Fruit fly (Drosophila melanogaster) whole organism: ENCODE measurements around the gene Non3.

Source experiments
- CG8478 ChIP-seq: fragments of >200 bp; optimal IDR thresholded peaks from 2 replicates; lab custom pipeline; 2018; ENCODE audit warnings: inconsistent platforms
- Dll ChIP-seq: fragments of >200 bp; optimal IDR thresholded peaks from 2 replicates; lab custom pipeline; 2017
- EcR ChIP-seq, 2 experiments: fragments of >200 bp; optimal IDR thresholded peaks; 2 replicates each; lab custom pipeline; 2017; ENCODE audit warnings: missing biosample characterization in 2 of 2, missing genetic modification characterization in 2 of 2, missing genetic modification reagents in 2 of 2
- pan ChIP-seq: fragments of >200 bp; optimal IDR thresholded peaks from 2 replicates; lab custom pipeline; 2017
- psq ChIP-seq: fragments of >200 bp; optimal IDR thresholded peaks from 2 replicates; lab custom pipeline; 2017
- usp ChIP-seq: fragments of >200 bp; optimal IDR thresholded peaks from 2 replicates; lab custom pipeline; 2017; ENCODE audit warnings: missing biosample characterization, missing genetic modification characterization, mixed read lengths

Gene Non3

dm6 chr3R:18223434-18223833 lies at the start of gene Non3, which contains the start of gene mTerf5:
Gene Non3 (plus strand): TSS chr3R:18223722.
Gene mTerf5 (minus strand): TSS chr3R:18223682.
- no peak for TF ChIP-seq EcR (GFP tag; optimal IDR thresholded peaks at IDR 0.05; lab: Kevin White, UChicago)
- TF ChIP-seq usp (GFP tag; lab: Kevin White, UChicago) = no peak
- no peak for TF ChIP-seq Dll (lab: Kevin White, UChicago)
- no peak for TF ChIP-seq psq (lab: Kevin White, UChicago)
- no peak for TF ChIP-seq CG8478 (lab: Kevin White, UChicago)
- no peak for TF ChIP-seq pan (lab: Kevin White, UChicago)

DNA sequence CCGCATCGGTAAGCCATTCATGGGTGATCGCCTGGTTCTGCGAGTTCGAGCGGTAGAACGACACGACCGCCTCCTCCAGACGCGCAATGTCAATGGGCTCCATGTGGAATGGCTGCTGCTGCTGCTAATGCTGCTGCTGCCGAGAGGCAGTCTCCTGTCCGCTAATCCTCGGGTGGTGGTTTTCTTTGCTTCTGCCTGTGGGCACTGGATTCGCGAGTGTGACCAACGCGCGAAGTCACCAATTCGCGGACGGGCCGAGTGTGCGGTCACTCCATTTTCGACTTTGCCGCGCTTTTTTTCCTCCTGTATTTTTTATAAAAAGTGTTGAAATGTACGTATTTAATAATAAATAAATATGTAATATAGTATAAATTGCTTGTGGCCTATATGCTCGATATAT lies 40.3 kb upstream of the Non3 start, which contains the start of gene cdm:
Gene cdm (minus strand): TSS at position 236 of the 400 bp plus-strand sequence.
- TF ChIP-seq psq (lab: Kevin White, UChicago) = no peak
- TF ChIP-seq usp (GFP tag; lab: Kevin White, UChicago) = no peak
- TF ChIP-seq CG8478 (lab: Kevin White, UChicago) = no peak
- TF ChIP-seq pan (lab: Kevin White, UChicago) = no peak
- no peak for TF ChIP-seq Dll (lab: Kevin White, UChicago)
- no peak for TF ChIP-seq EcR (GFP tag; optimal IDR thresholded peaks at IDR 0.05; lab: Kevin White, UChicago)

DNA sequence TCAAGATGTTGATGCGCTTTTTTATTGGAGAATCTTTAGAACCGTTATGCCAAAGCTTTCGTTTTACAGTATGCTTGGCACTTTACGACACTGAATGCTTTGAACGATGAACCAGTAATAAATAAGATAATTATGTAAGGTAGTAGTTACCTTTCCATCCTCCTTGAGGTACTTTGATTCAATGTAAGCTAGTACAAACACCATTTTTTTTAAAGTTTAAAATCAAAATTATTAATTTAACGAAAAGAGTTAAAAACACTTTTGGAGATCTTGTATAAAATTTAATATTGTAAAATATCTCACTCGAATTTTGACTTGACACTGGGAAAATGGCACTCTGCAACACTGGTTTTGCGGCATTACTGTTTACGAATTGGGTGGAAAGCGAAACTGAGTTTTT lies 38.1 kb upstream of the Non3 start, which contains the start of the genes Arp5 and CG7208:
Gene Arp5 (plus strand): TSS at position 114 of the 400 bp plus-strand sequence.
Gene CG7208 (minus strand): TSS at position 331 of the 400 bp plus-strand sequence.
- TF ChIP-seq EcR (GFP tag; optimal IDR thresholded peaks at IDR 0.05; lab: Kevin White, UChicago) = no peak
- no peak for TF ChIP-seq usp (GFP tag; lab: Kevin White, UChicago)
- TF ChIP-seq pan (lab: Kevin White, UChicago) = no peak
- TF ChIP-seq psq (lab: Kevin White, UChicago) = no peak
- TF ChIP-seq Dll (lab: Kevin White, UChicago) = no peak
- TF ChIP-seq CG8478 (lab: Kevin White, UChicago) = no peak

DNA sequence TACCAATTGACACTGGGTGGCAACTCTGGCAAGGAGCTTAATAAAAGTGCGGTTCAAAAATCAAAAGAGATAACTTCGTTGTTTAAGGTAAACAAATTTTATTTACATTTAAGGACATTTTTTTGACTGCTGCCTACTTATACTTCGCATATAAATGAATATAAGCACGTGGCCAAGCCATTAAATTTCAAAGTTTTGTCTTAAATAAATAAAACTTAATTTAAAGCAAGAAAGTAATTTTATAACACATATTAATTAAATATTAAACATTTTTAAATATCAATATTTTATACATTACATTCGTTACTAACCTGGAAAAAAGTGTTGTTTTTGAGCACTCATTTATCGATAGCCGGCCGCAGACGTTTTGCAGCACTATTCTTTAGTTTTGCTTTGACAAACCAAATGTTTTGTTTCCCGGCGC lies 34.8 kb upstream of the Non3 start, which contains the start of the genes CG12321 and MED17:
Gene CG12321 (minus strand): TSS at position 6 of the 424 bp plus-strand sequence.
Gene MED17 (plus strand): TSS at position 371 of the 424 bp plus-strand sequence.
- no peak for TF ChIP-seq CG8478 (lab: Kevin White, UChicago)
- no peak for TF ChIP-seq psq (lab: Kevin White, UChicago)
- TF ChIP-seq usp (GFP tag; lab: Kevin White, UChicago) = no peak
- no peak for TF ChIP-seq Dll (lab: Kevin White, UChicago)
- no peak for TF ChIP-seq EcR (GFP tag; optimal IDR thresholded peaks at IDR 0.05; lab: Kevin White, UChicago)
- no peak for TF ChIP-seq pan (lab: Kevin White, UChicago)

dm6 chr3R:18191867-18192266 lies 31.7 kb upstream of the Non3 start, which contains the start of gene CG14313:
Gene CG14313 (minus strand): TSS chr3R:18191967.
- no peak for TF ChIP-seq EcR (GFP tag; optimal IDR thresholded peaks at IDR 0.05; lab: Kevin White, UChicago)
- TF ChIP-seq psq (lab: Kevin White, UChicago) = no peak
- TF ChIP-seq pan (lab: Kevin White, UChicago) = no peak

DNA sequence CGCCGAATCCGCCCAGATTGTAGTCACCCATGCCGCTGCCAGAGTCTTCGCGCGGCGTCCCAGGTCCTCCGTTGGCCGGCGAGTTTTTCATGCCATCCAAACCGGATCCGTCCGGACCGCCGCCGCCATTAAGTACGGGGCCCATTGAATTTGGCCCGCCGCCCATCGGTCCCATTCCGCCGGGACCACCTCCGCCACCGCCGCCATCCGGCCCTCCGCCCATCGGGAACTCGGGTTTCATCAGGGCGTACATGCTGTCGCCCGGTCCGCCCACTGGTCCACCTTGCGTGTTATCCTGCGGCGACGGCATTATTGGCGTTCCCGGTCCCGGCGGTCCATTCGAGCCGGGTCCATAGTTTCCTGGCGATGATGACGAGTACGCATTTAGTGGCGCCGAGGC lies 28.2 kb upstream of the Non3 start:
- no peak for TF ChIP-seq usp (GFP tag; lab: Kevin White, UChicago)
- no peak for TF ChIP-seq CG8478 (lab: Kevin White, UChicago)
- TF ChIP-seq EcR (GFP tag; optimal IDR thresholded peaks at IDR 0.05; lab: Kevin White, UChicago) = no peak
- TF ChIP-seq psq (lab: Kevin White, UChicago) = no peak
- TF ChIP-seq pan (lab: Kevin White, UChicago) = no peak
- TF ChIP-seq Dll (lab: Kevin White, UChicago) = no peak

DNA sequence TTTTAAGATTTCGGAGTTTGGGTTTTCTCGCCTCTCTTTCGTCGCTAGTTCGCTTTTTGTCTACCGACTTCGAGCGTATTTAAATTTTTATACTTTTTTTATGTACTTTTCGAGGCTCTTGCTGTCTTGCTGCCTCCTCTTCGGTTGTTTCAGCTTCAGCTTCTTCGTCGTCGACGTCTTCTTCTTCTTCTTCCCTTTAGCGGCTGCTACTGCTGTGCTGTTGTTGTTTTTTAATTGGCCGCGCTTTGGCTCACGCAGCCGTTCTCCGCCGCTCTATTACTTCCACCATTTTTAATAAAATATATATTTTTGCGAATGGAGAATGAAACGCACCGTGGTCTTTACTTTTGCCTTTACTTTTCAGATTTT lies 26.9 kb upstream of the Non3 start:
- TF ChIP-seq psq (lab: Kevin White, UChicago) (no peak), CG8478 (lab: Kevin White, UChicago) (no peak), Dll (lab: Kevin White, UChicago) (no peak), EcR (GFP tag; optimal IDR thresholded peaks at IDR 0.05; lab: Kevin White, UChicago) (no peak), pan (lab: Kevin White, UChicago) (no peak), usp (GFP tag; lab: Kevin White, UChicago) (no peak)

DNA sequence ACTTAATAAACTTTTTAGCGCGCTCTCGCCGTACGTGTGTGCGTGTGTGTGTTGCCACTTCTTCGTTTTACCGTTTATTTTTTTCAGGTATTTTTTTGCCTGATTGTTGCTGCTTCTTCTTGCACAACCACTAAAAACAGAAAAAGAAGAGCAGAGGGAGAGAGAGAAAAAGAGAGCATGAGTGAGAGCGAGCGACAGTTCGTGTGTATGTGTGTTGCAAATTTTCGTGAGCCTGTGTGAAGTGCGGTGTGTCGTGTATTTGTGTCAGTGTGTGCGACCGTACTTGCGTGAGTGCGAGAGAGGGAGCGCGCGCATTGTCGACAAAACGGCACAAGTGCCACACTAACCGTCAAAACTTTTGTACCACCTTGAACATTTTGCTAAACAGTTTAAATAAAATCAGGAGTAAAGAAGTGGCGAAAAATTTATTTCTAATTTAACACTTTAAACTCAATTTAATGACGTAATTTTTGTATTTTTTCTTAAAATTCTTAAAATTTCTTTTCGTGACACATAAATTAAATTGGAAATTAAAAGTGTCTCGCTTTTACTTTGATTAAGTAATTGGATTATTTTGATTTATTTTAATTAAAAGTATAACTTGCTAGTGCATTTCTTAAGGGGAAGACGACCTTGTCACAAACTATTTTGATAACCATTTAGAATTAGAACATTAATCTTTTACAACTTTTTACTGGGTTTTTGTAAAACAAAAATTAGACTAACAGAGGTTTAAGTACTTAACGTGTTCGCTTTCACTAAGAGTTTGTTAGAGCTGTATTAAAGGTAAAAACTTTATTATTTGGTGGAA lies 26.3 kb upstream of the Non3 start:
- peak; percentile 51 for TF ChIP-seq CG8478 (lab: Kevin White, UChicago)
- no peak for TF ChIP-seq pan (lab: Kevin White, UChicago)
- no peak for TF ChIP-seq usp (GFP tag; lab: Kevin White, UChicago)
- peak; percentile 98 for TF ChIP-seq Dll (lab: Kevin White, UChicago)

- no peak for TF ChIP-seq EcR (GFP tag; optimal IDR thresholded peaks at IDR 0.05; lab: Kevin White, UChicago)
- TF ChIP-seq usp (GFP tag; lab: Kevin White, UChicago) = no peak
- TF ChIP-seq Dll (lab: Kevin White, UChicago) = no peak
- no peak for TF ChIP-seq psq (lab: Kevin White, UChicago)
- no peak for TF ChIP-seq pan (lab: Kevin White, UChicago)
- TF ChIP-seq CG8478 (lab: Kevin White, UChicago) = no peak
These were observed 25.7 kb upstream of the Non3 start for dm6 chr3R:18197802-18198148.

- TF ChIP-seq Dll (lab: Kevin White, UChicago) (peak; percentile 97), usp (GFP tag; lab: Kevin White, UChicago) (no peak)
These were observed 24.9 kb upstream of the Non3 start for dm6 chr3R:18198518-18199118.
